Fruit fly (Drosophila melanogaster) whole organism, embryonic: ENCODE data around the gene CG8677.

Experiments used
- CG10274 ChIP-seq: fragments of 200-800 bp; sonication (Bioruptor generic); optimal IDR thresholded peaks from 3 replicates; lab custom pipeline; 2017; ENCODE audit warnings: missing biosample characterization, mild to moderate bottlenecking, missing genetic modification characterization
- CG10462 ChIP-seq: fragments of 200-800 bp; sonication (Bioruptor generic); optimal IDR thresholded peaks from 2 replicates; lab custom pipeline; 2016; ENCODE audit warnings: missing biosample characterization, missing genetic modification characterization
- CG15514 ChIP-seq: fragments of 200-800 bp; sonication (Bioruptor generic); optimal IDR thresholded peaks from 3 replicates; lab custom pipeline; 2017; ENCODE audit warnings: missing biosample characterization, missing genetic modification characterization, mild to moderate bottlenecking, moderate library complexity, missing genetic modification reagents
- CG17328 ChIP-seq: fragments of 200-800 bp; sonication (Bioruptor generic); IDR thresholded peaks from 2 replicates; pipeline ENCODE4 v1.3.6; 2022; ENCODE audit warnings: missing biosample characterization, missing genetic modification characterization
- CG17359 ChIP-seq: fragments of 200-800 bp; sonication (Bioruptor generic); optimal IDR thresholded peaks from 3 replicates; lab custom pipeline; 2018; ENCODE audit warnings: missing biosample characterization, mild to moderate bottlenecking, missing genetic modification characterization, moderate library complexity
- CG18599 ChIP-seq: fragments of 200-800 bp; sonication (Bioruptor generic); optimal IDR thresholded peaks from 3 replicates; lab custom pipeline; 2017; ENCODE audit warnings: missing biosample characterization, missing genetic modification characterization, mild to moderate bottlenecking, moderate library complexity, missing genetic modification reagents
- CG2120 ChIP-seq: fragments of 200-800 bp; sonication (Bioruptor generic); optimal IDR thresholded peaks from 3 replicates; lab custom pipeline; 2016; ENCODE audit warnings: missing biosample characterization, missing genetic modification characterization
- CG2678 ChIP-seq: fragments of 200-800 bp; sonication (Bioruptor generic); optimal IDR thresholded peaks from 3 replicates; lab custom pipeline; 2019; ENCODE audit warnings: missing biosample characterization, mild to moderate bottlenecking, missing genetic modification characterization, moderate library complexity
- CG3995 ChIP-seq: fragments of 200-800 bp; sonication (Bioruptor generic); optimal IDR thresholded peaks from 3 replicates; lab custom pipeline; 2016; ENCODE audit warnings: missing biosample characterization, missing genetic modification characterization
- CG4360 ChIP-seq: fragments of 200-800 bp; sonication (Bioruptor generic); IDR thresholded peaks from 2 replicates; pipeline ENCODE4 v1.3.6; 2022; ENCODE audit warnings: missing biosample characterization, missing genetic modification characterization
- CG4617 ChIP-seq: fragments of 200-800 bp; sonication (Bioruptor generic); optimal IDR thresholded peaks from 3 replicates; lab custom pipeline; 2016; ENCODE audit warnings: missing biosample characterization, missing genetic modification characterization, borderline replicate concordance
- CG6791 ChIP-seq: fragments of 200-800 bp; sonication (Bioruptor generic); IDR thresholded peaks from 3 replicates; pipeline ENCODE4 v1.3.6; 2022; ENCODE audit warnings: missing biosample characterization, missing genetic modification characterization; ENCODE audit not compliant: partially characterized antibody
- CG8924 ChIP-seq: fragments of 200-800 bp; optimal IDR thresholded peaks from 3 replicates; lab custom pipeline; 2019; ENCODE audit warnings: missing biosample characterization, mild to moderate bottlenecking, missing genetic modification characterization, moderate library complexity
- CG9817 ChIP-seq: fragments of 200-800 bp; sonication (Bioruptor generic); optimal IDR thresholded peaks from 2 replicates; lab custom pipeline; 2018; ENCODE audit warnings: missing biosample characterization, mild to moderate bottlenecking, missing genetic modification characterization, moderate library complexity
- CoRest ChIP-seq: fragments of 200-800 bp; sonication (Bioruptor generic); optimal IDR thresholded peaks from 3 replicates; lab custom pipeline; 2018; ENCODE audit warnings: missing biosample characterization, mild to moderate bottlenecking, missing genetic modification characterization, moderate library complexity
- Gsc ChIP-seq: fragments of 200-800 bp; sonication (Bioruptor generic); IDR thresholded peaks from 2 replicates; pipeline ENCODE4 v1.3.6; 2022; ENCODE audit warnings: missing biosample characterization, missing genetic modification characterization
- MBD-R2 ChIP-seq: fragments of 200-800 bp; sonication (Bioruptor generic); IDR thresholded peaks from 2 replicates; pipeline ENCODE4 v1.3.6; 2022; ENCODE audit warnings: missing biosample characterization, missing genetic modification characterization
- Med ChIP-seq: fragments of 200-800 bp; sonication (Bioruptor generic); peaks from one replicate; lab custom pipeline; 2016; ENCODE audit warnings: missing biosample characterization, missing genetic modification characterization, mild to moderate bottlenecking, inconsistent platforms, moderate library complexity
- Myb ChIP-seq: fragments of 200-800 bp; sonication (Bioruptor generic); optimal IDR thresholded peaks from 2 replicates; lab custom pipeline; 2016; ENCODE audit warnings: missing biosample characterization, missing genetic modification characterization
- PHDP ChIP-seq: fragments of 200-800 bp; sonication (Bioruptor generic); optimal IDR thresholded peaks from 3 replicates; lab custom pipeline; 2018; ENCODE audit warnings: missing biosample characterization, mild to moderate bottlenecking, missing genetic modification characterization, moderate library complexity
- Rfx ChIP-seq: fragments of 200-800 bp; sonication (Bioruptor generic); IDR thresholded peaks from 2 replicates; pipeline ENCODE4 v1.3.6; 2022; ENCODE audit warnings: missing biosample characterization, missing genetic modification characterization
- Trl ChIP-seq, 3 experiments: fragments of >200 bp in 2 of 3; fragments of 200-800 bp in 1 of 3; sonication (Bioruptor generic) in 1 of 3; optimal IDR thresholded peaks; 2 replicates in 1 of 3; 3 replicates in 2 of 3; lab custom pipeline; 2016 to 2017; ENCODE audit warnings: missing biosample characterization in 1 of 3, missing genetic modification characterization in 1 of 3
- ara ChIP-seq: fragments of 200-800 bp; sonication (Bioruptor generic); IDR thresholded peaks from 2 replicates; pipeline ENCODE4 v1.3.6; 2022; ENCODE audit warnings: missing biosample characterization, missing genetic modification characterization
- cas ChIP-seq: fragments of 200-800 bp; sonication (Bioruptor generic); IDR thresholded peaks from 2 replicates; pipeline ENCODE4 v1.3.6; 2022; ENCODE audit warnings: missing biosample characterization, missing genetic modification characterization
- cg ChIP-seq: fragments of 200-800 bp; sonication (Bioruptor generic); optimal IDR thresholded peaks from 3 replicates; lab custom pipeline; 2019; ENCODE audit warnings: missing biosample characterization, mild to moderate bottlenecking, missing genetic modification characterization, moderate library complexity
- chinmo ChIP-seq: fragments of 200-800 bp; sonication (Bioruptor generic); IDR thresholded peaks from 4 replicates; pipeline ENCODE4 v1.3.6; 2022; ENCODE audit warnings: missing biosample characterization, missing genetic modification characterization; ENCODE audit not compliant: partially characterized antibody
- crp ChIP-seq, 2 experiments: fragments of 200-800 bp; sonication (Bioruptor generic); optimal IDR thresholded peaks; 2 replicates in 1 of 2; 3 replicates in 1 of 2; lab custom pipeline; 2017; ENCODE audit warnings: missing biosample characterization in 2 of 2, missing genetic modification characterization in 2 of 2, mild to moderate bottlenecking in 1 of 2, moderate library complexity in 1 of 2
- gcm ChIP-seq: fragments of 200-800 bp; sonication (Bioruptor generic); optimal IDR thresholded peaks from 2 replicates; lab custom pipeline; 2019; ENCODE audit warnings: missing biosample characterization, mild to moderate bottlenecking, missing genetic modification characterization, moderate library complexity
- gfzf ChIP-seq: fragments of 200-800 bp; sonication (Bioruptor generic); optimal IDR thresholded peaks from 2 replicates; lab custom pipeline; 2016; ENCODE audit warnings: missing biosample characterization, mild to moderate bottlenecking, missing genetic modification characterization, moderate library complexity
- lab ChIP-seq: fragments of 200-800 bp; sonication (Bioruptor generic); optimal IDR thresholded peaks from 3 replicates; lab custom pipeline; 2017; ENCODE audit warnings: missing biosample characterization, missing genetic modification characterization, mild to moderate bottlenecking, moderate library complexity, missing genetic modification reagents
- lmd ChIP-seq: fragments of 200-800 bp; sonication (Bioruptor generic); IDR thresholded peaks from 2 replicates; pipeline ENCODE4 v1.3.6; 2022; ENCODE audit warnings: missing biosample characterization, missing genetic modification characterization
- mirr ChIP-seq: fragments of 200-800 bp; sonication (Bioruptor generic); optimal IDR thresholded peaks from 3 replicates; lab custom pipeline; 2018; ENCODE audit warnings: missing biosample characterization, mild to moderate bottlenecking, missing genetic modification characterization
- nom ChIP-seq: fragments of 200-800 bp; sonication (Bioruptor generic); optimal IDR thresholded peaks from 2 replicates; lab custom pipeline; 2017; ENCODE audit warnings: missing biosample characterization, missing genetic modification characterization, mild to moderate bottlenecking, moderate library complexity, missing genetic modification reagents
- pzg ChIP-seq: fragments of 200-800 bp; sonication (Bioruptor generic); optimal IDR thresholded peaks from 3 replicates; lab custom pipeline; 2018; ENCODE audit warnings: missing biosample characterization, mild to moderate bottlenecking, missing genetic modification characterization, moderate library complexity
- row ChIP-seq: fragments of 200-800 bp; sonication (Bioruptor generic); IDR thresholded peaks from 3 replicates; pipeline ENCODE4 v1.3.6; 2022; ENCODE audit warnings: missing biosample characterization, missing genetic modification characterization
- seq ChIP-seq: fragments of 200-800 bp; sonication (Bioruptor generic); IDR thresholded peaks from 2 replicates; pipeline ENCODE4 v1.3.6; 2022; ENCODE audit warnings: missing biosample characterization, missing genetic modification characterization
- shn ChIP-seq: fragments of 200-800 bp; sonication (Bioruptor generic); optimal IDR thresholded peaks from 3 replicates; lab custom pipeline; 2016; ENCODE audit warnings: missing biosample characterization, missing genetic modification characterization
- sna ChIP-seq: fragments of 200-800 bp; sonication (Bioruptor generic); IDR thresholded peaks from 2 replicates; pipeline ENCODE4 v1.3.6; 2022; ENCODE audit warnings: missing biosample characterization, missing genetic modification characterization; ENCODE audit not compliant: partially characterized antibody
- sug ChIP-seq: fragments of 200-800 bp; optimal IDR thresholded peaks from 2 replicates; lab custom pipeline; 2019; ENCODE audit warnings: missing biosample characterization, mild to moderate bottlenecking, missing genetic modification characterization, moderate library complexity

CG8677 gene

dm6 chr2L:21219640-21220085, 1.4 kb upstream of the CG8677 start (continued):
- peak; percentile 71 for TF ChIP-seq Med
- TF ChIP-seq lmd (GFP tag; lab: Robert Waterston, UW): peak; percentile 23; the same call in 1 of the 2 replicates
- peak in 1 of 2 experiments; percentile 60 for TF ChIP-seq crp (GFP tag; optimal IDR thresholded peaks at IDR 0.05; lab: Kevin White, UChicago)
- peak; percentile 52 for TF ChIP-seq CG18599
- TF ChIP-seq CG4617 (GFP tag; lab: Kevin White, UChicago): no peak
- peak; percentile 32; the same call in 1 of the 2 replicates for TF ChIP-seq ara (GFP tag; lab: Robert Waterston, UW)
- peak; percentile 6 for TF ChIP-seq CG2120 (GFP tag; lab: Kevin White, UChicago)
- no peak for TF ChIP-seq CG17359 (tag; lab: Kevin White, UChicago)
- no peak for TF ChIP-seq gcm (GFP tag; lab: Kevin White, UChicago)
- peak; percentile 35 for TF ChIP-seq lab (GFP tag; lab: Kevin White, UChicago)
- TF ChIP-seq seq: 0 out of 2 replicates have a peak, but pooled peaks have one; percentile 21
- peak; percentile 21; the same call in 1 of the 2 replicates for TF ChIP-seq Rfx
- no peak for TF ChIP-seq Trl (optimal IDR thresholded peaks at IDR 0.05; lab: Kevin White, UChicago)
- TF ChIP-seq Trl (GFP tag; optimal IDR thresholded peaks at IDR 0.05; lab: Kevin White, UChicago): no peak
- no peak for TF ChIP-seq CG2678 (tag; lab: Kevin White, UChicago)
- no peak for TF ChIP-seq PHDP (tag; lab: Kevin White, UChicago)
- TF ChIP-seq MBD-R2 (GFP tag; lab: Robert Waterston, UW): 0 out of 2 replicates have a peak, but pooled peaks have one; percentile 9
- TF ChIP-seq chinmo (GFP tag; lab: Robert Waterston, UW): 0 out of 4 replicates have a peak, but pooled peaks have one; percentile 61
- peak; percentile 52 for TF ChIP-seq sug
- TF ChIP-seq Gsc (GFP tag; lab: Robert Waterston, UW): no peak
- TF ChIP-seq nom (GFP tag; lab: Kevin White, UChicago): peak; percentile 21
- 0 out of 2 replicates have a peak, but pooled peaks have one; percentile 16 for TF ChIP-seq CG4360 (GFP tag; lab: Robert Waterston, UW)
- peak; percentile 0 for TF ChIP-seq shn (GFP tag; lab: Kevin White, UChicago)
- 0 out of 3 replicates have a peak, but pooled peaks have one; percentile 23 for TF ChIP-seq CG6791 (GFP tag; lab: Robert Waterston, UW)
- TF ChIP-seq gfzf (GFP tag; lab: Kevin White, UChicago): no peak
- TF ChIP-seq CG17328 (GFP tag; lab: Robert Waterston, UW): peak; percentile 15; the same call in 1 of the 2 replicates
- peak; percentile 22 for TF ChIP-seq mirr (GFP tag; lab: Kevin White, UChicago)
- TF ChIP-seq, all 482 proteins: peak for 52

dm6 chr2L:21220396-21220795, 716 bp upstream of the CG8677 start, which contains the start of gene Atg18b:
Gene Atg18b, minus strand, starts transcription at chr2L:21220572.
- TF ChIP-seq row (GFP tag; lab: Robert Waterston, UW): 0 out of 3 replicates have a peak, but pooled peaks have one; percentile 11
- no peak for TF ChIP-seq CG10274 (GFP tag; lab: Kevin White, UChicago)
- peak; percentile 83 for TF ChIP-seq CG3995
- TF ChIP-seq CG10462 (GFP tag; lab: Kevin White, UChicago): peak; percentile 84
- no peak for TF ChIP-seq cas (GFP tag; lab: Robert Waterston, UW)
- TF ChIP-seq CG4617 (GFP tag; lab: Kevin White, UChicago): peak; percentile 12
- peak; percentile 44 for TF ChIP-seq CG8924 (tag; lab: Kevin White, UChicago)
- peak; percentile 62 for TF ChIP-seq cg
- peak; percentile 14 for TF ChIP-seq CoRest (tag; lab: Kevin White, UChicago)
- TF ChIP-seq pzg (GFP tag; lab: Kevin White, UChicago): peak; percentile 28
- TF ChIP-seq CG9817 (tag; lab: Kevin White, UChicago): no peak
- peak; percentile 98 for TF ChIP-seq CG15514 (GFP tag; lab: Kevin White, UChicago)
- no peak for TF ChIP-seq sna
- peak; percentile 78 for TF ChIP-seq Myb (GFP tag; lab: Kevin White, UChicago)
